Worm (Caenorhabditis elegans): ENCODE measurements around the gene F46G10.1.

The F46G10.1 gene

ce11 chrX:13322886-13323285, 11.3 kb upstream of the F46G10.1 start, which contains the start of gene F46G10.2:
TSS of gene F46G10.2 (plus strand) at chrX:13322963.
- TF ChIP-seq ceh-82 (tag; optimal IDR thresholded peaks at IDR 0.05) (no peak), ama-1 (optimal IDR thresholded peaks at IDR 0.05) (peak; percentile 58), nhr-23 (tag; optimal IDR thresholded peaks at IDR 0.05) (peak; percentile 19)

ce11 chrX:13320575-13320974, 9.0 kb upstream of the F46G10.1 start:
- peak; percentile 56 for TF ChIP-seq nhr-25 (tag; optimal IDR thresholded peaks at IDR 0.05)
- no peak for TF ChIP-seq nhr-28 (tag; optimal IDR thresholded peaks at IDR 0.05)
- TF ChIP-seq fkh-10 (GFP tag; optimal IDR thresholded peaks at IDR 0.05): no peak
- TF ChIP-seq nhr-43 (tag; optimal IDR thresholded peaks at IDR 0.05; ENCODE audit: poor library complexity, severe bottlenecking): peak; percentile 37
- peak; percentile 26 for TF ChIP-seq pqm-1 (tag; optimal IDR thresholded peaks at IDR 0.05)
- peak; percentile 45 for TF ChIP-seq jun-1 (tag; optimal IDR thresholded peaks at IDR 0.05)
- TF ChIP-seq ama-1 (optimal IDR thresholded peaks at IDR 0.05): peak; percentile 59
- peak; percentile 53 for TF ChIP-seq egl-5 (tag; optimal IDR thresholded peaks at IDR 0.05)
- TF ChIP-seq ceh-28 (tag; optimal IDR thresholded peaks at IDR 0.05): peak; percentile 15
- peak; percentile 29 for TF ChIP-seq unc-62 (GFP tag; optimal IDR thresholded peaks at IDR 0.05)
- peak; percentile 41 for TF ChIP-seq nfya-1 (tag; optimal IDR thresholded peaks at IDR 0.05; ENCODE audit: insufficient read depth)
- peak; percentile 72 for TF ChIP-seq nhr-23 (tag; optimal IDR thresholded peaks at IDR 0.05)
- no peak for TF ChIP-seq R02D3.7 (tag; optimal IDR thresholded peaks at IDR 0.05)
- TF ChIP-seq elt-3 (tag; optimal IDR thresholded peaks at IDR 0.05): peak in 1 of 3 experiments; percentile 35
- no peak for TF ChIP-seq lin-39 (tag; optimal IDR thresholded peaks at IDR 0.05)
- TF ChIP-seq elt-2 (tag; optimal IDR thresholded peaks at IDR 0.05): peak; percentile 34

DNA sequence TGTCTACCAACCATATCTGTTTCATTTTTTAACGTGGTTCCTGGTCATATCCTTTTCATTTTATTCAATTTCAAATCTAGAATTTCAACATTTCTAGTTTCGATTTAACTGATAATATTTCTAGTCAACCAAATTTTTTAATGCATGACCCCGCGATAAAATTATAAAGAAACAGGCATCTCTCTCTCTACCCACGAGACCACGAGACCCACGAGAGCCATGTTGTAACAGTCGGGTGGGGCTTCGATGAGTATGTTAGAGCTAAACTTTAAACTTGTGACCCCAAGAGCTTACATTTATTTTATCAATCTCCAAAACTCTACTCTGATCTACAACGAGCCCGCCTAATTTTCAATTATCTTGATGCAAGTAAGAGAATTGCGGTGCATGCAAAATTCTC, 6.8 kb upstream of the F46G10.1 start:
- TF ChIP-seq elt-2 (tag; optimal IDR thresholded peaks at IDR 0.05) (peak; percentile 31), nhr-12 (tag; optimal IDR thresholded peaks at IDR 0.05) (no peak)

DNA sequence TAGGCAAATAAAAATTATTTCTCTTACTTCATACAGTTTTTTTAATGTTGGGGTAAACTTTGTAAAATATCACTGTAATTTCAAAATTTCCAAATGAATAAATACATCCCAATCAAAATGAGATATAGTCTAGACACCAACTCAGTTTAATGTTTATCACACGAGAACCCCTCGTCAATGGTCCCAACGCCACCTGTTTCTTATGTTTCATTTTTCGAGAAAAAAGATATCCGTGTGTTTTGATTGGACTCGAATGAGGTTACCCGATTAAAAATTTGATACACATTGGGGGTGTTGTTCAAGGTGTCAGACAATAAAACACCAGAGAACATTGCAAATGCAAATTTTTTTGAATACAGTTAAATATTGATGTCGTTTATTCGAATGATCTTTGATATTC, 6.0 kb upstream of the F46G10.1 start:
- TF ChIP-seq unc-39 (tag; optimal IDR thresholded peaks at IDR 0.05): no peak
- peak; percentile 46 for TF ChIP-seq egl-5 (tag; optimal IDR thresholded peaks at IDR 0.05)
- TF ChIP-seq nfya-1 (tag; optimal IDR thresholded peaks at IDR 0.05; ENCODE audit: insufficient read depth): peak; percentile 17

ce11 chrX:13315093-13315492, 3.5 kb upstream of the F46G10.1 start:
- TF ChIP-seq pqm-1 (tag; optimal IDR thresholded peaks at IDR 0.05): no peak
- TF ChIP-seq fkh-10 (GFP tag; optimal IDR thresholded peaks at IDR 0.05): no peak
- TF ChIP-seq zag-1 (tag; optimal IDR thresholded peaks at IDR 0.05): no peak
- TF ChIP-seq nhr-23 (tag; optimal IDR thresholded peaks at IDR 0.05): peak; percentile 37
- TF ChIP-seq ztf-11 (tag; optimal IDR thresholded peaks at IDR 0.05): no peak
- TF ChIP-seq nhr-25 (tag; optimal IDR thresholded peaks at IDR 0.05): peak; percentile 61
- no peak for TF ChIP-seq eor-1 (tag; optimal IDR thresholded peaks at IDR 0.05)
- no peak for TF ChIP-seq nfya-1 (tag; optimal IDR thresholded peaks at IDR 0.05; ENCODE audit: insufficient read depth)
- no peak for TF ChIP-seq jun-1 (tag; optimal IDR thresholded peaks at IDR 0.05)
- peak; percentile 8 for TF ChIP-seq nhr-43 (tag; optimal IDR thresholded peaks at IDR 0.05; ENCODE audit: poor library complexity, severe bottlenecking)
- TF ChIP-seq nhr-12 (tag; optimal IDR thresholded peaks at IDR 0.05): no peak
- no peak for TF ChIP-seq unc-39 (tag; optimal IDR thresholded peaks at IDR 0.05)
- TF ChIP-seq ceh-9 (tag; optimal IDR thresholded peaks at IDR 0.05): no peak
- no peak for TF ChIP-seq ceh-16 (tag; optimal IDR thresholded peaks at IDR 0.05)
- TF ChIP-seq daf-12 (tag; optimal IDR thresholded peaks at IDR 0.05): no peak

DNA sequence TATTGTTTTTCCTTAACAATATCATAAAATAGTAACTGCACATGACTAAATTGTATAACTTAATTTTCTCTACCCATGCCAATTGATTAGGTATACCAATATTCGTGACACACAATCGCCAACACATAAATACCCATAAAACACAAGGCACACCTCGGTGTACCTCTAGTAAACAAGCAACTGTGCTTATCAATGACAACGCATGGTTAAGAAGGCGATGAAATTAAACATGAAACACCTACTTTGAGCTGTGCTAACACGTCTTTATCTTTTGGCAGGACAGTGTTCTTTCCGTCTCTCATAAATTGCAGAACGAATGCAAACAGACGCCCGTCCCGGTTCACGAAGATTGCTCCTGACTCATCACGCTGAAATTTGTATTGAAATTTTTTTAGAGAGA, 792 bp downstream of the F46G10.1 start:
- TF ChIP-seq egl-5 (tag; optimal IDR thresholded peaks at IDR 0.05) (no peak), unc-62 (GFP tag; optimal IDR thresholded peaks at IDR 0.05) (no peak), nhr-76 (tag; optimal IDR thresholded peaks at IDR 0.05) (no peak), pqm-1 (tag; optimal IDR thresholded peaks at IDR 0.05) (peak; percentile 96), pha-4 (tag; optimal IDR thresholded peaks at IDR 0.05) (peak; percentile 76), lsy-12 (tag; optimal IDR thresholded peaks at IDR 0.05) (peak; percentile 5), mml-1 (tag; optimal IDR thresholded peaks at IDR 0.05) (no peak), nhr-12 (tag; optimal IDR thresholded peaks at IDR 0.05) (no peak), lin-39 (tag; optimal IDR thresholded peaks at IDR 0.05) (no peak), jun-1 (tag; optimal IDR thresholded peaks at IDR 0.05) (peak; percentile 23), elt-3 (tag; optimal IDR thresholded peaks at IDR 0.05) (no peak), elt-2 (tag; optimal IDR thresholded peaks at IDR 0.05) (peak; percentile 97)

Data from whole organism, L3 larva.